Fruit fly (Drosophila melanogaster) whole organism, embryonic: ENCODE data around the gene RpS7.

Source experiments
- C15 ChIP-seq: fragments of 200-800 bp; sonication (Bioruptor generic); IDR thresholded peaks from 3 replicates; pipeline ENCODE4 v1.3.6; 2022; ENCODE audit warnings: missing biosample characterization, missing genetic modification characterization
- CG1024 ChIP-seq: fragments of 200-800 bp; sonication (Bioruptor generic); IDR thresholded peaks from 2 replicates; pipeline ENCODE4 v1.3.6; 2022; ENCODE audit warnings: missing biosample characterization, missing genetic modification characterization
- CG10543 ChIP-seq: fragments of 200-800 bp; sonication (Bioruptor generic); optimal IDR thresholded peaks from 3 replicates; lab custom pipeline; 2017; ENCODE audit warnings: missing biosample characterization, mild to moderate bottlenecking, missing genetic modification characterization, moderate library complexity
- CG12769 ChIP-seq: fragments of 200-800 bp; sonication (Bioruptor generic); optimal IDR thresholded peaks from 2 replicates; lab custom pipeline; 2019; ENCODE audit warnings: missing biosample characterization, mild to moderate bottlenecking, missing genetic modification characterization, moderate library complexity
- CG13287 ChIP-seq: fragments of 200-800 bp; sonication (Bioruptor generic); IDR thresholded peaks from 2 replicates; pipeline ENCODE4 v1.3.6; 2022; ENCODE audit warnings: missing biosample characterization, missing genetic modification characterization; ENCODE audit not compliant: partially characterized antibody
- CG13296 ChIP-seq: fragments of 200-800 bp; sonication (Bioruptor generic); optimal IDR thresholded peaks from 3 replicates; lab custom pipeline; 2018; ENCODE audit warnings: missing biosample characterization, mild to moderate bottlenecking, missing genetic modification characterization
- CG13894 ChIP-seq: fragments of 200-800 bp; sonication (Bioruptor generic); optimal IDR thresholded peaks from 3 replicates; lab custom pipeline; 2018; ENCODE audit warnings: missing biosample characterization, mild to moderate bottlenecking, missing genetic modification characterization, moderate library complexity
- CG14050 ChIP-seq: fragments of 200-800 bp; sonication (Bioruptor generic); IDR thresholded peaks from 3 replicates; pipeline ENCODE4 v1.3.6; 2022; ENCODE audit warnings: missing biosample characterization, missing genetic modification characterization
- CG15269 ChIP-seq: fragments of 200-800 bp; sonication (Bioruptor generic); optimal IDR thresholded peaks from 2 replicates; lab custom pipeline; 2018; ENCODE audit warnings: missing biosample characterization, mild to moderate bottlenecking, missing genetic modification characterization, moderate library complexity
- CG32772 ChIP-seq: fragments of 200-800 bp; sonication (Bioruptor generic); IDR thresholded peaks from 2 replicates; pipeline ENCODE4 v1.3.6; 2022; ENCODE audit warnings: missing biosample characterization, missing genetic modification characterization
- CG33213 ChIP-seq: fragments of 200-800 bp; sonication (Bioruptor generic); optimal IDR thresholded peaks from 3 replicates; lab custom pipeline; 2016; ENCODE audit warnings: missing biosample characterization, missing genetic modification characterization
- CG33557 ChIP-seq: fragments of 200-800 bp; sonication (Bioruptor generic); optimal IDR thresholded peaks from 2 replicates; lab custom pipeline; 2019; ENCODE audit warnings: missing biosample characterization, mild to moderate bottlenecking, missing genetic modification characterization, moderate library complexity
- CG34376 ChIP-seq: fragments of 200-800 bp; sonication (Bioruptor generic); optimal IDR thresholded peaks from 2 replicates; lab custom pipeline; 2018; ENCODE audit warnings: missing biosample characterization, mild to moderate bottlenecking, missing genetic modification characterization
- CG6254 ChIP-seq: fragments of 200-800 bp; sonication (Bioruptor generic); optimal IDR thresholded peaks from 3 replicates; lab custom pipeline; 2017; ENCODE audit warnings: mild to moderate bottlenecking, missing biosample characterization, missing genetic modification reagents, missing genetic modification characterization
- CG7839 ChIP-seq: fragments of 200-800 bp; sonication (Bioruptor generic); optimal IDR thresholded peaks from 3 replicates; lab custom pipeline; 2018; ENCODE audit warnings: missing biosample characterization, mild to moderate bottlenecking, missing genetic modification characterization, moderate library complexity
- CTCF ChIP-seq: fragments of 200-800 bp; sonication (Bioruptor generic); optimal IDR thresholded peaks from 2 replicates; lab custom pipeline; 2017; ENCODE audit warnings: missing biosample characterization, mild to moderate bottlenecking, missing genetic modification characterization, moderate library complexity
- Dad ChIP-seq: fragments of 200-800 bp; sonication (Bioruptor generic); optimal IDR thresholded peaks from 3 replicates; lab custom pipeline; 2016; ENCODE audit warnings: missing biosample characterization, missing genetic modification characterization
- Deaf1 ChIP-seq: fragments of 200-800 bp; optimal IDR thresholded peaks from 3 replicates; lab custom pipeline; 2019; ENCODE audit warnings: missing biosample characterization, mild to moderate bottlenecking, missing genetic modification characterization, moderate library complexity
- Drgx ChIP-seq: fragments of 200-800 bp; sonication (Bioruptor generic); IDR thresholded peaks from 2 replicates; pipeline ENCODE4 v1.3.6; 2022; ENCODE audit warnings: missing biosample characterization, missing genetic modification characterization
- Eip74EF ChIP-seq, 2 experiments: fragments of 200-800 bp in 1 of 2; fragments of >200 bp in 1 of 2; sonication (Bioruptor generic) in 1 of 2; optimal IDR thresholded peaks; 2 replicates each; lab custom pipeline; 2017 to 2019; ENCODE audit warnings: missing biosample characterization in 2 of 2, missing genetic modification characterization in 2 of 2, mild to moderate bottlenecking in 1 of 2, moderate library complexity in 1 of 2
- Fer2 ChIP-seq: fragments of 200-800 bp; sonication (Bioruptor generic); optimal IDR thresholded peaks from 2 replicates; lab custom pipeline; 2018; ENCODE audit warnings: missing biosample characterization, mild to moderate bottlenecking, missing genetic modification characterization, moderate library complexity
- HHEX ChIP-seq: fragments of 200-800 bp; sonication (Bioruptor generic); optimal IDR thresholded peaks from 3 replicates; lab custom pipeline; 2017; ENCODE audit warnings: missing biosample characterization, mild to moderate bottlenecking, missing genetic modification characterization, missing genetic modification reagents
- HmgZ ChIP-seq: fragments of 200-800 bp; sonication (Bioruptor generic); optimal IDR thresholded peaks from 2 replicates; lab custom pipeline; 2018; ENCODE audit warnings: missing biosample characterization, mild to moderate bottlenecking, missing genetic modification characterization
- Hr78 ChIP-seq, 2 experiments: fragments of 200-800 bp in 1 of 2; fragments of >200 bp in 1 of 2; sonication (Bioruptor generic) in 1 of 2; optimal IDR thresholded peaks; 2 replicates each; lab custom pipeline; 2017 to 2019; ENCODE audit warnings: missing biosample characterization in 2 of 2, missing genetic modification characterization in 2 of 2, mild to moderate bottlenecking in 1 of 2, moderate library complexity in 1 of 2
- Max ChIP-seq: fragments of 200-800 bp; sonication (Bioruptor generic); optimal IDR thresholded peaks from 2 replicates; lab custom pipeline; 2016; ENCODE audit warnings: missing biosample characterization, mild to moderate bottlenecking, missing genetic modification characterization
- Med ChIP-seq: fragments of 200-800 bp; sonication (Bioruptor generic); peaks from one replicate; lab custom pipeline; 2016; ENCODE audit warnings: missing biosample characterization, missing genetic modification characterization, mild to moderate bottlenecking, inconsistent platforms, moderate library complexity
- Oli ChIP-seq: fragments of 200-800 bp; sonication (Bioruptor generic); optimal IDR thresholded peaks from 2 replicates; lab custom pipeline; 2018; ENCODE audit warnings: missing biosample characterization, mild to moderate bottlenecking, missing genetic modification characterization, moderate library complexity
- Pdp1 ChIP-seq, 2 experiments: fragments of 200-800 bp; sonication (Bioruptor generic); optimal IDR thresholded peaks; 3 replicates each; lab custom pipeline; 2016; ENCODE audit warnings: missing biosample characterization in 2 of 2, missing genetic modification characterization in 2 of 2, mild to moderate bottlenecking in 1 of 2, moderate library complexity in 1 of 2
- abd-A ChIP-seq: fragments of 200-800 bp; sonication (Bioruptor generic); optimal IDR thresholded peaks from 3 replicates; lab custom pipeline; 2019; ENCODE audit warnings: missing biosample characterization, mild to moderate bottlenecking, missing genetic modification characterization, moderate library complexity
- chinmo ChIP-seq: fragments of 200-800 bp; sonication (Bioruptor generic); IDR thresholded peaks from 4 replicates; pipeline ENCODE4 v1.3.6; 2022; ENCODE audit warnings: missing biosample characterization, missing genetic modification characterization; ENCODE audit not compliant: partially characterized antibody
- crp ChIP-seq, 2 experiments: fragments of 200-800 bp; sonication (Bioruptor generic); optimal IDR thresholded peaks; 2 replicates in 1 of 2; 3 replicates in 1 of 2; lab custom pipeline; 2017; ENCODE audit warnings: missing biosample characterization in 2 of 2, missing genetic modification characterization in 2 of 2, mild to moderate bottlenecking in 1 of 2, moderate library complexity in 1 of 2
- ftz-f1 ChIP-seq: fragments of 200-800 bp; sonication (Bioruptor generic); optimal IDR thresholded peaks from 2 replicates; lab custom pipeline; 2016; ENCODE audit warnings: missing biosample characterization, missing genetic modification characterization
- gcm ChIP-seq: fragments of 200-800 bp; sonication (Bioruptor generic); optimal IDR thresholded peaks from 2 replicates; lab custom pipeline; 2019; ENCODE audit warnings: missing biosample characterization, mild to moderate bottlenecking, missing genetic modification characterization, moderate library complexity
- grn ChIP-seq: fragments of 200-800 bp; sonication (Bioruptor generic); optimal IDR thresholded peaks from 3 replicates; lab custom pipeline; 2017; ENCODE audit warnings: missing biosample characterization, missing genetic modification characterization
- kah ChIP-seq: fragments of 200-800 bp; sonication (Bioruptor generic); optimal IDR thresholded peaks from 2 replicates; lab custom pipeline; 2018; ENCODE audit warnings: missing biosample characterization, mild to moderate bottlenecking, missing genetic modification characterization
- lab ChIP-seq: fragments of 200-800 bp; sonication (Bioruptor generic); optimal IDR thresholded peaks from 3 replicates; lab custom pipeline; 2017; ENCODE audit warnings: missing biosample characterization, missing genetic modification characterization, mild to moderate bottlenecking, moderate library complexity, missing genetic modification reagents
- luna ChIP-seq: fragments of 200-800 bp; sonication (Bioruptor generic); optimal IDR thresholded peaks from 2 replicates; lab custom pipeline; 2016; ENCODE audit warnings: missing biosample characterization, missing genetic modification characterization
- nau ChIP-seq: fragments of 200-800 bp; sonication (Bioruptor generic); optimal IDR thresholded peaks from 3 replicates; lab custom pipeline; 2017; ENCODE audit warnings: missing biosample characterization, mild to moderate bottlenecking, missing genetic modification characterization, missing genetic modification reagents
- oc ChIP-seq: fragments of 200-800 bp; sonication (Bioruptor generic); optimal IDR thresholded peaks from 2 replicates; lab custom pipeline; 2018; ENCODE audit warnings: missing biosample characterization, mild to moderate bottlenecking, missing genetic modification characterization, moderate library complexity
- odd ChIP-seq: fragments of 200-800 bp; sonication (Bioruptor generic); optimal IDR thresholded peaks from 2 replicates; lab custom pipeline; 2017; ENCODE audit warnings: missing biosample characterization, mild to moderate bottlenecking, missing genetic modification characterization
- onecut ChIP-seq: fragments of 200-800 bp; sonication (Bioruptor generic); IDR thresholded peaks from 2 replicates; pipeline ENCODE4 v1.3.6; 2022; ENCODE audit warnings: missing biosample characterization, missing genetic modification characterization
- phol ChIP-seq: fragments of 200-800 bp; sonication (Bioruptor generic); optimal IDR thresholded peaks from 3 replicates; lab custom pipeline; 2018; ENCODE audit warnings: missing biosample characterization, mild to moderate bottlenecking, missing genetic modification characterization, moderate library complexity
- pnt ChIP-seq: fragments of 200-800 bp; sonication (Bioruptor generic); optimal IDR thresholded peaks from 3 replicates; lab custom pipeline; 2016; ENCODE audit warnings: missing biosample characterization, missing genetic modification characterization
- run ChIP-seq: fragments of 200-800 bp; sonication (Bioruptor generic); optimal IDR thresholded peaks from 3 replicates; lab custom pipeline; 2018; ENCODE audit warnings: missing biosample characterization, mild to moderate bottlenecking, missing genetic modification characterization
- tna ChIP-seq: fragments of 200-800 bp; sonication (Bioruptor generic); IDR thresholded peaks from 2 replicates; pipeline ENCODE4 v1.3.6; 2022; ENCODE audit warnings: missing biosample characterization, missing genetic modification characterization; ENCODE audit not compliant: partially characterized antibody
- unc-4 ChIP-seq: fragments of 200-800 bp; sonication (Bioruptor generic); IDR thresholded peaks from 2 replicates; pipeline ENCODE4 v1.3.6; 2022; ENCODE audit warnings: missing biosample characterization, missing genetic modification characterization; ENCODE audit not compliant: partially characterized antibody
- vvl ChIP-seq: fragments of 200-800 bp; sonication (Bioruptor generic); IDR thresholded peaks from 2 replicates; pipeline ENCODE4 v1.3.6; 2022; ENCODE audit warnings: missing biosample characterization, missing genetic modification characterization
- zfh2 ChIP-seq: fragments of 200-800 bp; sonication (Bioruptor generic); optimal IDR thresholded peaks from 2 replicates; lab custom pipeline; 2016; ENCODE audit warnings: missing biosample characterization, missing genetic modification characterization

RpS7 gene

DNA sequence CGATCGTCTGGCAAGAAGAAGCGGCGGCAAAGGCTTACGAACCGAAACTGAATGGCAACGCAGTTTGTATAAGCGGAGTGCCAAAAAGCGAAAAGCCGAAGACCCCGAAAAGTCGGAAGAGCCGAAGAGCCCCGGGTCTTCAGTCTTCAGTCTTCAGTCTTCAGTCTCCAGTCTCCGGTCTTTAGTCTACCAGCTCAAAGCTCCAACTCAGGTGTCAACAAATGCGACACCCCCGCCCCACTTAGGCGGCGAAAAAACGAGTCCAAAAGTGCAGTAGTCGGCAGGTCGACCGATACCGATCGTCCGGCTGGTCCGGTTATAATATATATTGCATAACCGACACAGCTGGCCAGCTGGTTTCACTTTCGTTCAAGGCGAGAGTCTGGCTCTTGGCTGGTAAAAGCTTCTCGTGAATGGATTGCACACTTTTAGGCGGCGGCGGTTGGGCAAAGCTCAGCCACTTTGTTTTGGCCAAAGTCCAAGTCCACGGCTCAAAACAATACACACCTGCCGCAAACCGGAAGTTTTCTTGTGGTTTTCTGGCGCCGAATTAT, 34.5 kb upstream of the RpS7 start, which contains the start of gene CG9737 (continued):
- TF ChIP-seq CG33557 (GFP tag; lab: Kevin White, UChicago) (peak; percentile 46), CG14050 (no peak), CG12769 (peak; percentile 74), Dad (GFP tag; lab: Kevin White, UChicago) (no peak), Fer2 (no peak), onecut (peak; percentile 36; the same call in 1 of the 2 replicates), unc-4 (GFP tag; lab: Robert Waterston, UW) (0 out of 2 replicates have a peak, but pooled peaks have one; percentile 21), HHEX (GFP tag; lab: Kevin White, UChicago) (peak; percentile 14), Oli (tag; lab: Kevin White, UChicago) (no peak), CG6254 (peak; percentile 65), pnt (GFP tag; lab: Kevin White, UChicago) (no peak), Pdp1 (GFP tag; optimal IDR thresholded peaks at IDR 0.05; lab: Kevin White, UChicago) (peak in 1 of 2 experiments; percentile 97), Hr78 (GFP tag; optimal IDR thresholded peaks at IDR 0.05; lab: Kevin White, UChicago) (peak in 1 of 2 experiments; percentile 73), phol (tag; lab: Kevin White, UChicago) (no peak), odd (no peak), kah (GFP tag; lab: Kevin White, UChicago) (peak; percentile 5), nau (GFP tag; lab: Kevin White, UChicago) (peak; percentile 19), Med (GFP tag; lab: Kevin White, UChicago) (peak; percentile 25), chinmo (GFP tag; lab: Robert Waterston, UW) (peak; percentile 98), CG33213 (no peak), CG1024 (no peak), oc (tag; lab: Kevin White, UChicago) (peak; percentile 16), CG32772 (GFP tag; lab: Robert Waterston, UW) (no peak), ftz-f1 (GFP tag; lab: Kevin White, UChicago) (peak; percentile 93), abd-A (tag; lab: Kevin White, UChicago) (peak; percentile 38), zfh2 (no peak), Eip74EF (GFP tag; optimal IDR thresholded peaks at IDR 0.05; lab: Kevin White, UChicago) (peak in 1 of 2 experiments; percentile 81), tna (GFP tag; lab: Robert Waterston, UW) (peak; percentile 18; the same call in 1 of the 2 replicates), luna (GFP tag; lab: Kevin White, UChicago) (no peak), CG15269 (peak; percentile 68), C15 (GFP tag; lab: Robert Waterston, UW) (no peak), run (tag; lab: Kevin White, UChicago) (peak; percentile 20), vvl (GFP tag; lab: Robert Waterston, UW) (no peak), Max (GFP tag; lab: Kevin White, UChicago) (no peak), crp (GFP tag; optimal IDR thresholded peaks at IDR 0.05; lab: Kevin White, UChicago) (peak in 1 of 2 experiments; percentile 58), CG13287 (peak; percentile 34; the same call in 1 of the 2 replicates), CG34376 (GFP tag; lab: Kevin White, UChicago) (peak; percentile 5), CG13296 (GFP tag; lab: Kevin White, UChicago) (peak; percentile 6), Drgx (GFP tag; lab: Robert Waterston, UW) (peak; percentile 74), Deaf1 (tag; lab: Kevin White, UChicago) (peak; percentile 92), CG13894 (tag; lab: Kevin White, UChicago) (peak; percentile 61), HmgZ (tag; lab: Kevin White, UChicago) (peak; percentile 7), grn (peak; percentile 13), lab (GFP tag; lab: Kevin White, UChicago) (peak; percentile 25), CG10543 (GFP tag; lab: Kevin White, UChicago) (peak; percentile 51), CG7839 (tag; lab: Kevin White, UChicago) (no peak), gcm (GFP tag; lab: Kevin White, UChicago) (peak; percentile 1), CTCF (GFP tag; lab: Kevin White, UChicago) (peak; percentile 48)
- TF ChIP-seq, all 482 proteins: peak for 44
